Worm (Caenorhabditis elegans): ENCODE data around the gene sri-36.

DNA sequence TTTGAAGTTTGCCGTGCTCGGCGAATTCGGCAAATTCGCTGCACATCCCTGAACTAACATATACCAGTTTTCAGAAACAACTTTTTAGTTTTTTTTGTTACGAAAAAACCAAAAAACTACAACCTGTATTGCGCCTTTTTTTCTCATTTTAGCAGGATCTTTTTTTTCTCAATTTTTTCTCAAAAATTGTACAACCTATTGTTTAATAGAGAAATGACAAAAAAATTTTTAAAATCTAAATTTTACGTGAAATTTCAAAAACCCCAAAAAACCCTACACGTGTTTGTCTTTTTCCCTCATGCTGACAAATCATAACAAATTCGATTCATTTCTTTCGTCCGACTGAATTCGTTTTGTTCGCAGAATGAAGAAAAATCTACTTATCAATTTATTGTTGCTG is 39.5 kb downstream of the sri-36 start, which contains the start of gene K02F6.3:
- TF ChIP-seq snpc-4 (tag; optimal IDR thresholded peaks at IDR 0.05): no peak
- TF ChIP-seq nhr-12 (tag; optimal IDR thresholded peaks at IDR 0.05): no peak
- no peak for TF ChIP-seq elt-3 (tag; optimal IDR thresholded peaks at IDR 0.05)
- no peak for TF ChIP-seq ceh-43 (GFP tag; optimal IDR thresholded peaks at IDR 0.05)
- TF ChIP-seq drap-1 (GFP tag; optimal IDR thresholded peaks at IDR 0.05): no peak

All from whole organism, mixed stage, embryonic.